Worm (Caenorhabditis elegans) whole organism, young adult: ENCODE results near the gene saps-1.

ENCODE experiments used
- B0019.2 ChIP-seq: fragments of 200-800 bp; sonication (Bioruptor generic); conservative IDR thresholded peaks from 2 replicates; pipeline ENCODE4 v1.3.6; 2022; ENCODE audit warnings: missing genetic modification reagents, missing genetic modification characterization, missing compliant biosample characterization
- F23B12.7 ChIP-seq: sonication (generic microtip); optimal IDR thresholded peaks from 2 replicates; lab custom pipeline; 2017; ENCODE audit warnings: missing genetic modification characterization, mild to moderate bottlenecking, missing compliant biosample characterization, antibody characterized with exemption, moderate library complexity; ENCODE audit not compliant: insufficient read depth
- F33H1.4 ChIP-seq: fragments of 200-800 bp; sonication (Bioruptor generic); IDR thresholded peaks from 2 replicates; pipeline ENCODE4 v1.3.6; 2022; ENCODE audit warnings: missing genetic modification reagents, missing genetic modification characterization, missing compliant biosample characterization
- F39B2.1 ChIP-seq: fragments of 200-800 bp; sonication (Bioruptor generic); IDR thresholded peaks from 2 replicates; pipeline ENCODE4 v1.3.6; 2022; ENCODE audit warnings: missing genetic modification reagents, missing genetic modification characterization, missing compliant biosample characterization
- F49E8.2 ChIP-seq: sonication (generic microtip); optimal IDR thresholded peaks from 3 replicates; lab custom pipeline; 2017; ENCODE audit warnings: missing genetic modification characterization, mild to moderate bottlenecking, missing compliant biosample characterization, antibody characterized with exemption, moderate library complexity; ENCODE audit not compliant: insufficient read depth
- F52B5.7 ChIP-seq: sonication (generic microtip); optimal IDR thresholded peaks from 2 replicates; lab custom pipeline; 2016; ENCODE audit warnings: mild to moderate bottlenecking, missing genetic modification characterization, missing compliant biosample characterization
- F57C9.4 ChIP-seq: sonication (generic microtip); optimal IDR thresholded peaks from 2 replicates; lab custom pipeline; 2017; ENCODE audit warnings: mild to moderate bottlenecking, missing genetic modification characterization, missing compliant biosample characterization
- K11D2.4 ChIP-seq: fragments of 200-800 bp; sonication (Bioruptor generic); IDR thresholded peaks from 2 replicates; pipeline ENCODE4 v1.3.6; 2022; ENCODE audit warnings: missing genetic modification reagents, missing genetic modification characterization, missing compliant biosample characterization
- K12H6.12 ChIP-seq: fragments of 200-800 bp; sonication (Bioruptor generic); optimal IDR thresholded peaks from 2 replicates; lab custom pipeline; 2018; ENCODE audit warnings: mild to moderate bottlenecking, missing genetic modification characterization, missing compliant biosample characterization
- T07F8.4 ChIP-seq: sonication (generic microtip); optimal IDR thresholded peaks from 2 replicates; lab custom pipeline; 2016; ENCODE audit warnings: mild to moderate bottlenecking, missing genetic modification characterization, moderate library complexity, missing compliant biosample characterization
- T26A5.8 ChIP-seq: sonication (generic microtip); optimal IDR thresholded peaks from 2 replicates; lab custom pipeline; 2016; ENCODE audit warnings: missing genetic modification characterization, missing compliant biosample characterization
- Y53F4B.3 ChIP-seq: fragments of 200-800 bp; sonication (Bioruptor generic); IDR thresholded peaks from 2 replicates; pipeline ENCODE4 v1.3.6; 2022; ENCODE audit warnings: missing genetic modification reagents, missing genetic modification characterization, missing compliant biosample characterization
- Y95B8A.8 ChIP-seq: fragments of 200-800 bp; sonication (Bioruptor generic); IDR thresholded peaks from 2 replicates; pipeline ENCODE4 v1.3.6; 2022; ENCODE audit warnings: missing genetic modification reagents, missing genetic modification characterization, missing compliant biosample characterization
- ZK185.1 ChIP-seq: sonication (generic microtip); optimal IDR thresholded peaks from 2 replicates; lab custom pipeline; 2016; ENCODE audit warnings: mild to moderate bottlenecking, missing genetic modification characterization, missing compliant biosample characterization; ENCODE audit not compliant: poor library complexity, severe bottlenecking
- ama-1 ChIP-seq, 3 experiments: fragments of 150-350 bp in 1 of 3; sonication (generic microtip) in 2 of 3; optimal IDR thresholded peaks; 2 replicates each; lab custom pipeline; 2014 to 2018; ENCODE audit warnings: missing biosample characterization in 2 of 3, missing genetic modification characterization in 2 of 3, missing genetic modification reagents in 2 of 3
- attf-3 ChIP-seq: fragments of 200-800 bp; sonication (Bioruptor generic); conservative IDR thresholded peaks from 2 replicates; pipeline ENCODE4 v1.3.6; 2022; ENCODE audit warnings: missing genetic modification reagents, missing genetic modification characterization, missing compliant biosample characterization
- attf-5 ChIP-seq: fragments of 200-800 bp; sonication (Bioruptor generic); optimal IDR thresholded peaks from 2 replicates; lab custom pipeline; 2018; ENCODE audit warnings: mild to moderate bottlenecking, missing genetic modification characterization, missing compliant biosample characterization
- attf-6 ChIP-seq: fragments of 200-800 bp; sonication (Bioruptor generic); IDR thresholded peaks from 2 replicates; pipeline ENCODE4 v1.3.6; 2022; ENCODE audit warnings: missing genetic modification reagents, missing genetic modification characterization, missing compliant biosample characterization
- bed-1 ChIP-seq: fragments of 200-800 bp; sonication (Bioruptor generic); IDR thresholded peaks from 2 replicates; pipeline ENCODE4 v1.3.6; 2022; ENCODE audit warnings: missing genetic modification reagents, missing genetic modification characterization, missing compliant biosample characterization
- ccch-3 ChIP-seq: fragments of 200-800 bp; sonication (Bioruptor generic); optimal IDR thresholded peaks from 2 replicates; lab custom pipeline; 2018; ENCODE audit warnings: mild to moderate bottlenecking, missing genetic modification characterization, missing compliant biosample characterization
- ceh-79 ChIP-seq: sonication (generic microtip); optimal IDR thresholded peaks from 2 replicates; lab custom pipeline; 2017; ENCODE audit warnings: mild to moderate bottlenecking, missing genetic modification characterization, missing compliant biosample characterization
- die-1 ChIP-seq: sonication (generic microtip); optimal IDR thresholded peaks from 2 replicates; lab custom pipeline; 2016; ENCODE audit warnings: missing genotype, mild to moderate bottlenecking, missing genetic modification characterization, missing compliant biosample characterization
- dpl-1 ChIP-seq: fragments of 150-350 bp; optimal IDR thresholded peaks from 2 replicates; lab custom pipeline; 2014; ENCODE audit warnings: missing biosample characterization, missing genetic modification reagents, missing genetic modification characterization
- ekl-4 ChIP-seq: fragments of 200-800 bp; sonication (Bioruptor generic); IDR thresholded peaks from 2 replicates; pipeline ENCODE4 v1.3.6; 2022; ENCODE audit warnings: missing genetic modification reagents, missing genetic modification characterization, missing compliant biosample characterization
- ets-4 ChIP-seq: fragments of 200-800 bp; sonication (Bioruptor generic); optimal IDR thresholded peaks from 2 replicates; lab custom pipeline; 2018; ENCODE audit warnings: mild to moderate bottlenecking, missing genetic modification characterization, missing compliant biosample characterization
- gei-17 ChIP-seq: fragments of 200-800 bp; sonication (Bioruptor generic); optimal IDR thresholded peaks from 2 replicates; lab custom pipeline; 2018; ENCODE audit warnings: mild to moderate bottlenecking, missing genetic modification characterization, missing compliant biosample characterization
- hlh-12 ChIP-seq: sonication (generic microtip); optimal IDR thresholded peaks from 2 replicates; lab custom pipeline; 2016; ENCODE audit warnings: missing genetic modification characterization, missing compliant biosample characterization
- hmg-1.2 ChIP-seq: fragments of 200-800 bp; sonication (Bioruptor generic); IDR thresholded peaks from 2 replicates; pipeline ENCODE4 v1.3.6; 2022; ENCODE audit warnings: missing genetic modification reagents, missing genetic modification characterization, missing compliant biosample characterization
- hsf-1 ChIP-seq: fragments of 200-800 bp; sonication (Bioruptor generic); IDR thresholded peaks from 2 replicates; pipeline ENCODE4 v1.3.6; 2022; ENCODE audit warnings: missing genetic modification reagents, missing genetic modification characterization, missing compliant biosample characterization
- let-607 ChIP-seq, 2 experiments: fragments of 200-800 bp in 1 of 2; sonication (Bioruptor generic) in 1 of 2; sonication (generic microtip) in 1 of 2; optimal IDR thresholded peaks; 2 replicates each; lab custom pipeline; 2016 to 2018; ENCODE audit warnings: mild to moderate bottlenecking in 2 of 2, missing compliant biosample characterization in 2 of 2, missing genetic modification characterization in 2 of 2, moderate library complexity in 2 of 2, missing genotype in 1 of 2
- lir-1 ChIP-seq: fragments of 200-800 bp; sonication (Bioruptor generic); conservative IDR thresholded peaks from 2 replicates; pipeline ENCODE4 v1.3.6; 2022; ENCODE audit warnings: missing genetic modification reagents, missing genetic modification characterization, missing compliant biosample characterization
- lsy-27 ChIP-seq: sonication (generic microtip); optimal IDR thresholded peaks from 2 replicates; lab custom pipeline; 2017; ENCODE audit warnings: missing genetic modification characterization, mild to moderate bottlenecking, missing compliant biosample characterization, antibody characterized with exemption, missing genotype, borderline replicate concordance; ENCODE audit not compliant: insufficient read depth
- madf-10 ChIP-seq: sonication (generic microtip); optimal IDR thresholded peaks from 2 replicates; lab custom pipeline; 2016; ENCODE audit warnings: mild to moderate bottlenecking, missing genetic modification characterization, missing compliant biosample characterization
- mel-28 ChIP-seq: sonication (generic microtip); optimal IDR thresholded peaks from 2 replicates; lab custom pipeline; 2016; ENCODE audit warnings: borderline replicate concordance, mild to moderate bottlenecking, missing genetic modification characterization, missing compliant biosample characterization
- mes-4 ChIP-seq: sonication (generic microtip); optimal IDR thresholded peaks from 2 replicates; lab custom pipeline; 2016; ENCODE audit warnings: missing genotype, missing genetic modification characterization, missing compliant biosample characterization
- pha-4 ChIP-seq: fragments of 150-350 bp; sonication (generic microtip); optimal IDR thresholded peaks from 2 replicates; lab custom pipeline; 2014; ENCODE audit warnings: missing biosample characterization, missing genetic modification reagents, missing genetic modification characterization
- rec-8 ChIP-seq, 2 experiments: sonication (generic microtip); optimal IDR thresholded peaks; 2 replicates each; lab custom pipeline; 2016; ENCODE audit warnings: mild to moderate bottlenecking in 2 of 2, missing genetic modification characterization in 2 of 2, missing genetic modification reagents in 2 of 2, missing genotype in 2 of 2, missing biosample characterization in 1 of 2, missing compliant biosample characterization in 1 of 2, moderate library complexity in 1 of 2
- repo-1 ChIP-seq: sonication (generic microtip); optimal IDR thresholded peaks from 2 replicates; lab custom pipeline; 2017; ENCODE audit warnings: mild to moderate bottlenecking, missing genetic modification characterization, missing compliant biosample characterization
- rpc-1 ChIP-seq, 2 experiments: fragments of 150-350 bp in 1 of 2; sonication (generic microtip) in 1 of 2; optimal IDR thresholded peaks; 2 replicates each; lab custom pipeline; 2014 to 2018; ENCODE audit warnings: missing biosample characterization in 1 of 2, missing genetic modification characterization in 1 of 2, missing genetic modification reagents in 1 of 2, missing genotype in 1 of 2
- sea-2 ChIP-seq: fragments of 200-800 bp; sonication (Bioruptor generic); IDR thresholded peaks from 2 replicates; pipeline ENCODE4 v1.3.6; 2022; ENCODE audit warnings: missing genetic modification characterization, missing compliant biosample characterization
- snpc-3.4 ChIP-seq: sonication (generic microtip); optimal IDR thresholded peaks from 2 replicates; lab custom pipeline; 2017; ENCODE audit warnings: missing genetic modification characterization, mild to moderate bottlenecking, missing compliant biosample characterization, antibody characterized with exemption, moderate library complexity, missing genotype, missing genetic modification reagents
- somi-1 ChIP-seq: fragments of 200-800 bp; sonication (Bioruptor generic); optimal IDR thresholded peaks from 2 replicates; lab custom pipeline; 2018; ENCODE audit warnings: mild to moderate bottlenecking, missing genetic modification characterization, missing compliant biosample characterization
- unc-62 ChIP-seq: fragments of 150-350 bp; optimal IDR thresholded peaks from 2 replicates; lab custom pipeline; 2014; ENCODE audit warnings: missing biosample characterization, missing genetic modification reagents, missing genetic modification characterization
- zim-3 ChIP-seq: sonication (generic microtip); optimal IDR thresholded peaks from 2 replicates; lab custom pipeline; 2017; ENCODE audit warnings: mild to moderate bottlenecking, missing genetic modification characterization, moderate library complexity, missing compliant biosample characterization
- ztf-25 ChIP-seq: fragments of 200-800 bp; sonication (Bioruptor generic); IDR thresholded peaks from 2 replicates; pipeline ENCODE4 v1.3.6; 2022; ENCODE audit warnings: missing genetic modification reagents, missing genetic modification characterization, missing compliant biosample characterization
- ztf-26 ChIP-seq: sonication (generic microtip); optimal IDR thresholded peaks from 2 replicates; lab custom pipeline; 2017; ENCODE audit warnings: missing genetic modification characterization, missing compliant biosample characterization
- ztf-6 ChIP-seq: fragments of 200-800 bp; sonication (Bioruptor generic); IDR thresholded peaks from 2 replicates; pipeline ENCODE4 v1.3.6; 2022; ENCODE audit warnings: missing genetic modification reagents, missing genetic modification characterization, missing compliant biosample characterization

Gene saps-1

ce11 chrII:11347878-11348556, 50.5 kb downstream of the saps-1 start, which contains the start of the genes B0491.6 and pigm-1 (continued):
- TF ChIP-seq somi-1 (GFP tag; lab: Kevin White, UChicago) (no peak), K12H6.12 (tag; lab: Kevin White, UChicago) (peak; percentile 70), bed-1 (GFP tag; lab: Robert Waterston, UW) (no peak), ceh-79 (tag; lab: Kevin White, UChicago) (no peak), let-607 (tag; optimal IDR thresholded peaks at IDR 0.05; lab: Kevin White, UChicago) (no peak), T07F8.4 (tag; lab: Kevin White, UChicago) (no peak), hmg-1.2 (GFP tag; lab: Robert Waterston, UW) (peak; percentile 94), madf-10 (tag; lab: Kevin White, UChicago) (peak; percentile 6), ztf-6 (GFP tag; lab: Robert Waterston, UW) (no peak), ztf-25 (GFP tag; lab: Robert Waterston, UW) (no peak), hlh-12 (tag; lab: Kevin White, UChicago) (no peak), gei-17 (GFP tag; lab: Kevin White, UChicago) (no peak), Y53F4B.3 (GFP tag; lab: Robert Waterston, UW) (no peak), repo-1 (no peak), ccch-3 (GFP tag; lab: Kevin White, UChicago) (no peak), mel-28 (tag; lab: Kevin White, UChicago) (no peak), Y95B8A.8 (GFP tag; lab: Robert Waterston, UW) (no peak), rpc-1 (optimal IDR thresholded peaks at IDR 0.05; lab: Kevin White, UChicago) (no peak), rpc-1 (tag; optimal IDR thresholded peaks at IDR 0.05; lab: Kevin White, UChicago) (no peak), pha-4 (tag; lab: Kevin White, UChicago) (no peak), hsf-1 (GFP tag; lab: Robert Waterston, UW) (0 out of 2 replicates have a peak, but pooled peaks have one; percentile 39), ztf-26 (tag; lab: Kevin White, UChicago) (no peak), die-1 (tag; lab: Kevin White, UChicago) (no peak), ZK185.1 (tag; lab: Kevin White, UChicago) (peak; percentile 22), ets-4 (no peak), K11D2.4 (GFP tag; lab: Robert Waterston, UW) (no peak), sea-2 (GFP tag; lab: Robert Waterston, UW) (no peak), F57C9.4 (tag; lab: Kevin White, UChicago) (no peak), snpc-3.4 (tag; lab: Kevin White, UChicago) (no peak), zim-3 (tag; lab: Kevin White, UChicago) (no peak), rec-8 (tag; optimal IDR thresholded peaks at IDR 0.05; lab: Kevin White, UChicago) (no peak), F23B12.7 (tag; lab: Kevin White, UChicago) (no peak), B0019.2 (GFP tag; lab: Robert Waterston, UW) (no peak), T26A5.8 (no peak), F33H1.4 (GFP tag; lab: Robert Waterston, UW) (no peak), attf-5 (GFP tag; lab: Kevin White, UChicago) (peak; percentile 90), dpl-1 (no peak), lir-1 (GFP tag; lab: Robert Waterston, UW) (0 out of 2 replicates have a peak, but pooled peaks have one; percentile 10), attf-6 (no peak), attf-3 (no peak), ama-1 (optimal IDR thresholded peaks at IDR 0.05; lab: Kevin White, UChicago) (no peak), ama-1 (GFP tag; optimal IDR thresholded peaks at IDR 0.05; lab: Kevin White, UChicago) (no peak), F39B2.1 (GFP tag; lab: Robert Waterston, UW) (no peak), F49E8.2 (tag; lab: Kevin White, UChicago) (no peak), unc-62 (GFP tag; lab: Kevin White, UChicago) (no peak), lsy-27 (tag; lab: Kevin White, UChicago) (no peak), ekl-4 (GFP tag; lab: Robert Waterston, UW) (no peak), F52B5.7 (tag; lab: Kevin White, UChicago) (no peak), mes-4 (tag; lab: Kevin White, UChicago) (no peak)
